Fruit fly (Drosophila melanogaster): ENCODE data around the gene CG33635.

CG33635 gene

dm6 chr2L:136747-137709 is 21.4 kb downstream of the CG33635 start:
- peak; percentile 74 for TF ChIP-seq CG34376 (GFP tag; optimal IDR thresholded peaks at IDR 0.05)
- no peak for TF ChIP-seq bigmax (GFP tag; optimal IDR thresholded peaks at IDR 0.05)
- peak; percentile 64 for TF ChIP-seq sens (GFP tag)
- no peak for TF ChIP-seq CG11085 (GFP tag; IDR thresholded peaks at IDR 0.05)
- TF ChIP-seq Elba2 (GFP tag; optimal IDR thresholded peaks at IDR 0.05) = no peak
- TF ChIP-seq grn (GFP tag; optimal IDR thresholded peaks at IDR 0.05) = peak; percentile 67
- no peak for TF ChIP-seq nom (GFP tag; optimal IDR thresholded peaks at IDR 0.05)
- TF ChIP-seq Max (GFP tag; optimal IDR thresholded peaks at IDR 0.05) = no peak
- no peak for TF ChIP-seq CG18476 (GFP tag; optimal IDR thresholded peaks at IDR 0.05)
- TF ChIP-seq fd64A (GFP tag; optimal IDR thresholded peaks at IDR 0.05) = no peak
- TF ChIP-seq Pdp1 (GFP tag; optimal IDR thresholded peaks at IDR 0.05) = peak in 1 of 2 experiments; percentile 71
- TF ChIP-seq NFAT (GFP tag; IDR thresholded peaks at IDR 0.05) = no peak
- TF ChIP-seq Dfd (GFP tag; optimal IDR thresholded peaks at IDR 0.05) = no peak
- peak; percentile 18 for TF ChIP-seq CG10543 (GFP tag; optimal IDR thresholded peaks at IDR 0.05)
- TF ChIP-seq Six4 (GFP tag; optimal IDR thresholded peaks at IDR 0.05) = no peak
- TF ChIP-seq CG14860 (GFP tag; IDR thresholded peaks at IDR 0.05; ENCODE audit: partially characterized antibody) = no peak
- peak; percentile 35 for TF ChIP-seq cwo (GFP tag; optimal IDR thresholded peaks at IDR 0.05)
- TF ChIP-seq dysf (GFP tag; IDR thresholded peaks at IDR 0.05) = 0 out of 3 replicates have a peak, but pooled peaks have one; percentile 13
- no peak for TF ChIP-seq corto (GFP tag; optimal IDR thresholded peaks at IDR 0.05)
- TF ChIP-seq CG1024 (GFP tag; IDR thresholded peaks at IDR 0.05) = 0 out of 2 replicates have a peak, but pooled peaks have one; percentile 9
- peak; percentile 14; the same call in 1 of the 2 replicates for TF ChIP-seq CG3847 (GFP tag; IDR thresholded peaks at IDR 0.05)
- TF ChIP-seq H2.0 (GFP tag; IDR thresholded peaks at IDR 0.05) = no peak
- no peak for TF ChIP-seq CG31441 (GFP tag; IDR thresholded peaks at IDR 0.05)
- no peak for TF ChIP-seq dan (GFP tag; IDR thresholded peaks at IDR 0.05)
- TF ChIP-seq dmrt11E (tag; optimal IDR thresholded peaks at IDR 0.05) = no peak
- no peak for TF ChIP-seq sim (GFP tag; IDR thresholded peaks at IDR 0.05)
- no peak for TF ChIP-seq Atf3 (GFP tag; optimal IDR thresholded peaks at IDR 0.05)
- TF ChIP-seq CG2116 (GFP tag; optimal IDR thresholded peaks at IDR 0.05) = no peak
- TF ChIP-seq kni (GFP tag; optimal IDR thresholded peaks at IDR 0.05) = no peak
- no peak for TF ChIP-seq CG8089 (GFP tag; optimal IDR thresholded peaks at IDR 0.05)
- no peak for TF ChIP-seq Atf6 (GFP tag; IDR thresholded peaks at IDR 0.05)
- TF ChIP-seq Blimp-1 (GFP tag; optimal IDR thresholded peaks at IDR 0.05) = no peak
- TF ChIP-seq CG7928 (GFP tag; optimal IDR thresholded peaks at IDR 0.05) = no peak
- no peak for TF ChIP-seq h (optimal IDR thresholded peaks at IDR 0.05)
- peak; percentile 96 for TF ChIP-seq exex (tag; optimal IDR thresholded peaks at IDR 0.05)
- peak in 1 of 2 experiments; percentile 55 for TF ChIP-seq Hr78 (GFP tag; optimal IDR thresholded peaks at IDR 0.05)
- TF ChIP-seq caup (GFP tag; optimal IDR thresholded peaks at IDR 0.05; ENCODE audit: severe bottlenecking) = peak; percentile 16
- peak; percentile 81 for TF ChIP-seq CG12769 (tag; optimal IDR thresholded peaks at IDR 0.05)
- no peak for TF ChIP-seq ro (GFP tag; IDR thresholded peaks at IDR 0.05)
- TF ChIP-seq Hmr (GFP tag; optimal IDR thresholded peaks at IDR 0.05) = peak; percentile 28
- TF ChIP-seq Ets97D (GFP tag; optimal IDR thresholded peaks at IDR 0.05) = no peak
- TF ChIP-seq CG30020 (tag; optimal IDR thresholded peaks at IDR 0.05) = no peak
- TF ChIP-seq CG4282 (GFP tag; optimal IDR thresholded peaks at IDR 0.05) = no peak
- no peak for TF ChIP-seq az2 (GFP tag; optimal IDR thresholded peaks at IDR 0.05)
- TF ChIP-seq Usf (GFP tag; optimal IDR thresholded peaks at IDR 0.05) = no peak
- TF ChIP-seq bsh (GFP tag; optimal IDR thresholded peaks at IDR 0.05) = no peak
- TF ChIP-seq CG34422 (GFP tag; IDR thresholded peaks at IDR 0.05) = no peak
- no peak for TF ChIP-seq HLH3B (GFP tag; IDR thresholded peaks at IDR 0.05)
